Worm (Caenorhabditis elegans): ENCODE results near the gene ZK228.1.
A peak's percentile ranks its signal among the peaks of the same experiment; 100 is the strongest.

Gene ZK228.1

ce11 chrV:18468097-18468496, 23.9 kb downstream of the ZK228.1 start, which contains the start of gene ZK228.13:
Gene ZK228.13, minus strand, starts transcription at chrV:18468197.
- TF ChIP-seq cog-1 (tag; optimal IDR thresholded peaks at IDR 0.05) (no peak), flt-1 (GFP tag; IDR thresholded peaks at IDR 0.05) (no peak), tab-1 (GFP tag; IDR thresholded peaks at IDR 0.05) (no peak), T22C8.4 (GFP tag; IDR thresholded peaks at IDR 0.05) (no peak), ztf-29 (GFP tag; IDR thresholded peaks at IDR 0.05) (no peak), ztf-23 (GFP tag; IDR thresholded peaks at IDR 0.05) (no peak), klf-2 (GFP tag; conservative IDR thresholded peaks at IDR 0.05) (no peak), ref-1 (GFP tag; conservative IDR thresholded peaks at IDR 0.05) (no peak), med-1 (GFP tag; optimal IDR thresholded peaks at IDR 0.05; ENCODE audit: insufficient read depth) (no peak)

DNA sequence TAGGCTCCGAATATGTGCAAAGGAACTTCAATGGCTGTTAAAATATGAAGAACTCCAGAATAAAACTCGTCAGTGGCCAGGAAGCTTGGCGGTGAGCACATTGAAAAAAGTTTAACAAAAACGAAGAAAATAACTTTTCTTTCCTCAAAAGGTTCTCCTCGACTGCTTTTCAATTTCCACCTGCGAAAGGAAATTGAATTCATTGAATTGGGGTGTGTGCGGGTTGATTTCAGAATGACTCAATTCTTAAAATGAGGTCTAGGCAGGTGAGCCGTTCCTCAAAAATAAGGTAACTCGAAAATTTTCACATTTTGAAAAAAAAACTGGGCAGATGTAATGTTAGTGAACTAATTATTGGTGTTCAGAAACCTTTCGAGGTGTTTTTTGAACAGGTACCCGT, 29.2 kb downstream of the ZK228.1 start, which contains the start of gene srh-182:
Gene srh-182 (minus strand): TSS at position 101 of the 400 bp plus-strand sequence.
- TF ChIP-seq ref-1 (GFP tag; conservative IDR thresholded peaks at IDR 0.05): no peak
- TF ChIP-seq T22C8.4 (GFP tag; IDR thresholded peaks at IDR 0.05): no peak
- TF ChIP-seq ztf-23 (GFP tag; IDR thresholded peaks at IDR 0.05): no peak
- no peak for TF ChIP-seq klf-2 (GFP tag; conservative IDR thresholded peaks at IDR 0.05)
- no peak for TF ChIP-seq cog-1 (tag; optimal IDR thresholded peaks at IDR 0.05)
- TF ChIP-seq med-1 (GFP tag; optimal IDR thresholded peaks at IDR 0.05; ENCODE audit: insufficient read depth): no peak
- TF ChIP-seq tab-1 (GFP tag; IDR thresholded peaks at IDR 0.05): no peak
- TF ChIP-seq ztf-29 (GFP tag; IDR thresholded peaks at IDR 0.05): no peak
- no peak for TF ChIP-seq flt-1 (GFP tag; IDR thresholded peaks at IDR 0.05)

ce11 chrV:18474223-18474622, 30.0 kb downstream of the ZK228.1 start, which contains the start of gene srh-181:
Gene srh-181, plus strand, starts transcription at chrV:18474523.
- no peak for TF ChIP-seq tab-1 (GFP tag; IDR thresholded peaks at IDR 0.05)
- no peak for TF ChIP-seq ztf-23 (GFP tag; IDR thresholded peaks at IDR 0.05)
- TF ChIP-seq klf-2 (GFP tag; conservative IDR thresholded peaks at IDR 0.05): no peak
- no peak for TF ChIP-seq ref-1 (GFP tag; conservative IDR thresholded peaks at IDR 0.05)
- TF ChIP-seq cog-1 (tag; optimal IDR thresholded peaks at IDR 0.05): no peak
- TF ChIP-seq T22C8.4 (GFP tag; IDR thresholded peaks at IDR 0.05): no peak
- TF ChIP-seq med-1 (GFP tag; optimal IDR thresholded peaks at IDR 0.05; ENCODE audit: insufficient read depth): no peak
- TF ChIP-seq ztf-29 (GFP tag; IDR thresholded peaks at IDR 0.05): no peak
- TF ChIP-seq flt-1 (GFP tag; IDR thresholded peaks at IDR 0.05): no peak

- no peak for TF ChIP-seq klf-2 (GFP tag; conservative IDR thresholded peaks at IDR 0.05)
- no peak for TF ChIP-seq ztf-29 (GFP tag; IDR thresholded peaks at IDR 0.05)
- TF ChIP-seq flt-1 (GFP tag; IDR thresholded peaks at IDR 0.05): no peak
- no peak for TF ChIP-seq cog-1 (tag; optimal IDR thresholded peaks at IDR 0.05)
- TF ChIP-seq T22C8.4 (GFP tag; IDR thresholded peaks at IDR 0.05): no peak
- no peak for TF ChIP-seq tab-1 (GFP tag; IDR thresholded peaks at IDR 0.05)
- no peak for TF ChIP-seq med-1 (GFP tag; optimal IDR thresholded peaks at IDR 0.05; ENCODE audit: insufficient read depth)
- no peak for TF ChIP-seq ztf-23 (GFP tag; IDR thresholded peaks at IDR 0.05)
- TF ChIP-seq ref-1 (GFP tag; conservative IDR thresholded peaks at IDR 0.05): no peak
Measured at ce11 chrV:18476090-18476489, 31.9 kb downstream of the ZK228.1 start, which contains the start of gene srh-179. Gene srh-179, plus strand, starts transcription at chrV:18476390.

DNA sequence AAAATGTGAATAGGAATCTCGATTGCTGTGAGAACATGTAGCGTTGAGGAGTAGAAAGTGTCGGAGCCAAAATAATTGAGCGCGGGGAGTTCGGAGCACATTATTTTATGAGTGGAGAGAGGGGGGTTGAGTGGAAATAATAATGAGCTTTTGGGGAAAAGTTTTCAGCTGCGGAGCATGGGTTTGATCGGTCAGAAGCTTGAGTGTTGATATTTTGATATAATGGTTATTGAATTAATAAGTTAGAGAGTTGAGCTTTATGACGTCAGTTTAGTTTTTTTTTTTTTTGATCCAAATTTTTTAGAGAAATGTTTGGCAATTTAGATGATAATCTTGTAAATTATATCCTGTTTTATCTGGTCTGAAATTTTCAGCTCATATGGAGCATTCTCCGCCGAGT, 36.0 kb downstream of the ZK228.1 start, which contains the start of gene srh-178:
Gene srh-178 (minus strand): TSS at position 101 of the 400 bp plus-strand sequence.
- TF ChIP-seq ztf-23 (GFP tag; IDR thresholded peaks at IDR 0.05) (no peak), tab-1 (GFP tag; IDR thresholded peaks at IDR 0.05) (no peak), ref-1 (GFP tag; conservative IDR thresholded peaks at IDR 0.05) (no peak), cog-1 (tag; optimal IDR thresholded peaks at IDR 0.05) (no peak), flt-1 (GFP tag; IDR thresholded peaks at IDR 0.05) (no peak), klf-2 (GFP tag; conservative IDR thresholded peaks at IDR 0.05) (no peak), T22C8.4 (GFP tag; IDR thresholded peaks at IDR 0.05) (no peak), ztf-29 (GFP tag; IDR thresholded peaks at IDR 0.05) (no peak), med-1 (GFP tag; optimal IDR thresholded peaks at IDR 0.05; ENCODE audit: insufficient read depth) (no peak)

ce11 chrV:18487158-18487557, 42.9 kb downstream of the ZK228.1 start, which contains the start of gene Y51A2D.18:
Gene Y51A2D.18, minus strand, starts transcription at chrV:18487258.
- TF ChIP-seq flt-1 (GFP tag; IDR thresholded peaks at IDR 0.05): no peak
- TF ChIP-seq ztf-29 (GFP tag; IDR thresholded peaks at IDR 0.05): no peak
- TF ChIP-seq ref-1 (GFP tag; conservative IDR thresholded peaks at IDR 0.05): no peak
- TF ChIP-seq T22C8.4 (GFP tag; IDR thresholded peaks at IDR 0.05): no peak
- no peak for TF ChIP-seq cog-1 (tag; optimal IDR thresholded peaks at IDR 0.05)
- TF ChIP-seq klf-2 (GFP tag; conservative IDR thresholded peaks at IDR 0.05): no peak
- no peak for TF ChIP-seq med-1 (GFP tag; optimal IDR thresholded peaks at IDR 0.05; ENCODE audit: insufficient read depth)
- TF ChIP-seq tab-1 (GFP tag; IDR thresholded peaks at IDR 0.05): no peak
- TF ChIP-seq ztf-23 (GFP tag; IDR thresholded peaks at IDR 0.05): no peak

DNA sequence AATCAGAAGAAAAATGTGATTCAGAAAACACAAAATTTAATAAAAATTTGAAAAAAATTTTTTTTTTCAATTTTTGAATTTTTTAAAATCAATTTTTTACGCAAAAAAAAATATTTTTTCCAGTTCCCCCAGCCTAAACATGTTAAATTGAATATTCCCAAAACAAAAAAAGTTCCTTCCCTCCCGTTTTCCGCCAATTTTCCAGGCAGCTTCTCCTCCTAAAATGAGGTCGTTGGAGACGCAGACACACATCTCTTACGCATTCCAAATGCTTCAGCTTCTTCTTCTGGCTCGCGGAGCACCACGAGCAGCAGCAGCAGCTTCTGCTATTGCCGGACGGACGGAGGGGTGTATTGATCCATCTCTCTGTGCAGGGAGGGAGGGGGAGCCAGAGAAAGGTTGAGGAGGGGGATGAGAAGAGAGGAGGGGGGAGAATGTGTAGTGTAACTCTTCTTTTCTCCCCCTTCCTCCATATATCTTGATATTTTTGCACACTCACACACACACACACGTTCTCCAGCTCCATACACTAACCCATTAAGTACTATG, 46.1 kb downstream of the ZK228.1 start:
- TF ChIP-seq T22C8.4 (GFP tag; IDR thresholded peaks at IDR 0.05): peak; percentile 66
- no peak for TF ChIP-seq flt-1 (GFP tag; IDR thresholded peaks at IDR 0.05)
- TF ChIP-seq klf-2 (GFP tag; conservative IDR thresholded peaks at IDR 0.05): no peak
- TF ChIP-seq tab-1 (GFP tag; IDR thresholded peaks at IDR 0.05): 0 out of 2 replicates have a peak, but pooled peaks have one; percentile 4
- TF ChIP-seq cog-1 (tag; optimal IDR thresholded peaks at IDR 0.05): peak; percentile 8
- TF ChIP-seq med-1 (GFP tag; optimal IDR thresholded peaks at IDR 0.05; ENCODE audit: insufficient read depth): no peak
- 0 out of 2 replicates have a peak, but pooled peaks have one; percentile 60 for TF ChIP-seq ztf-23 (GFP tag; IDR thresholded peaks at IDR 0.05)
- TF ChIP-seq ztf-29 (GFP tag; IDR thresholded peaks at IDR 0.05): no peak

- no peak for TF ChIP-seq tab-1 (GFP tag; IDR thresholded peaks at IDR 0.05)
- no peak for TF ChIP-seq cog-1 (tag; optimal IDR thresholded peaks at IDR 0.05)
- no peak for TF ChIP-seq ztf-29 (GFP tag; IDR thresholded peaks at IDR 0.05)
- no peak for TF ChIP-seq med-1 (GFP tag; optimal IDR thresholded peaks at IDR 0.05; ENCODE audit: insufficient read depth)
- no peak for TF ChIP-seq klf-2 (GFP tag; conservative IDR thresholded peaks at IDR 0.05)
- TF ChIP-seq T22C8.4 (GFP tag; IDR thresholded peaks at IDR 0.05): no peak
- TF ChIP-seq flt-1 (GFP tag; IDR thresholded peaks at IDR 0.05): no peak
Measured at ce11 chrV:18491961-18492360, 47.7 kb downstream of the ZK228.1 start, which contains the start of gene slo-1. Gene slo-1, plus strand, starts transcription at chrV:18492261.
